Fruit fly (Drosophila melanogaster) whole organism, embryonic: ENCODE measurements around the gene PK2-R2.
A peak's percentile ranks its signal among the peaks of the same experiment; 100 is the strongest.

Experiments
- Blimp-1 ChIP-seq: fragments of 200-800 bp; sonication (Bioruptor generic); optimal IDR thresholded peaks from 3 replicates; lab custom pipeline; 2018; ENCODE audit warnings: missing biosample characterization, missing genetic modification characterization, mild to moderate bottlenecking, moderate library complexity, missing genetic modification reagents
- CG10321 ChIP-seq: fragments of 200-800 bp; sonication (Bioruptor generic); IDR thresholded peaks from 2 replicates; pipeline ENCODE4 v1.3.6; 2022; ENCODE audit warnings: missing biosample characterization, missing genetic modification characterization
- CG10565 ChIP-seq: fragments of 200-800 bp; sonication (Bioruptor generic); optimal IDR thresholded peaks from 3 replicates; lab custom pipeline; 2016; ENCODE audit warnings: missing biosample characterization, mild to moderate bottlenecking, missing genetic modification characterization
- CG14667 ChIP-seq: fragments of 200-800 bp; sonication (Bioruptor generic); IDR thresholded peaks from 2 replicates; pipeline ENCODE4 v1.3.6; 2022; ENCODE audit warnings: missing biosample characterization, missing genetic modification characterization
- CG16815 ChIP-seq: fragments of 200-800 bp; sonication (Bioruptor generic); optimal IDR thresholded peaks from 3 replicates; lab custom pipeline; 2017; ENCODE audit warnings: missing biosample characterization, mild to moderate bottlenecking, missing genetic modification characterization
- CG17186 ChIP-seq: fragments of 200-800 bp; sonication (Bioruptor generic); optimal IDR thresholded peaks from 3 replicates; lab custom pipeline; 2017; ENCODE audit warnings: missing biosample characterization, missing genetic modification reagents, missing genetic modification characterization
- CG17328 ChIP-seq: fragments of 200-800 bp; sonication (Bioruptor generic); IDR thresholded peaks from 2 replicates; pipeline ENCODE4 v1.3.6; 2022; ENCODE audit warnings: missing biosample characterization, missing genetic modification characterization
- CG18262 ChIP-seq: fragments of 200-800 bp; optimal IDR thresholded peaks from 3 replicates; lab custom pipeline; 2019; ENCODE audit warnings: missing biosample characterization, mild to moderate bottlenecking, missing genetic modification characterization, moderate library complexity
- CG18599 ChIP-seq: fragments of 200-800 bp; sonication (Bioruptor generic); optimal IDR thresholded peaks from 3 replicates; lab custom pipeline; 2017; ENCODE audit warnings: missing biosample characterization, missing genetic modification characterization, mild to moderate bottlenecking, moderate library complexity, missing genetic modification reagents
- CG2678 ChIP-seq: fragments of 200-800 bp; sonication (Bioruptor generic); optimal IDR thresholded peaks from 3 replicates; lab custom pipeline; 2019; ENCODE audit warnings: missing biosample characterization, mild to moderate bottlenecking, missing genetic modification characterization, moderate library complexity
- CG30403 ChIP-seq: fragments of 200-800 bp; sonication (Bioruptor generic); optimal IDR thresholded peaks from 3 replicates; lab custom pipeline; 2016; ENCODE audit warnings: missing biosample characterization, missing genetic modification characterization
- CG34376 ChIP-seq: fragments of 200-800 bp; sonication (Bioruptor generic); optimal IDR thresholded peaks from 2 replicates; lab custom pipeline; 2018; ENCODE audit warnings: missing biosample characterization, mild to moderate bottlenecking, missing genetic modification characterization
- CG4854 ChIP-seq: fragments of 200-800 bp; sonication (Bioruptor generic); optimal IDR thresholded peaks from 2 replicates; lab custom pipeline; 2016; ENCODE audit warnings: missing biosample characterization, missing genetic modification characterization, inconsistent platforms
- CG5180 ChIP-seq: fragments of 200-800 bp; sonication (Bioruptor generic); optimal IDR thresholded peaks from 3 replicates; lab custom pipeline; 2017; ENCODE audit warnings: missing biosample characterization, missing genetic modification characterization, mild to moderate bottlenecking, moderate library complexity, missing genetic modification reagents
- CG6272 ChIP-seq: fragments of 200-800 bp; sonication (Bioruptor generic); IDR thresholded peaks from 2 replicates; pipeline ENCODE4 v1.3.6; 2022; ENCODE audit warnings: missing biosample characterization, missing genetic modification characterization
- CG8359 ChIP-seq: fragments of 200-800 bp; sonication (Bioruptor generic); optimal IDR thresholded peaks from 2 replicates; lab custom pipeline; 2017; ENCODE audit warnings: missing biosample characterization, mild to moderate bottlenecking, missing genetic modification characterization, borderline replicate concordance
- CG8924 ChIP-seq: fragments of 200-800 bp; optimal IDR thresholded peaks from 3 replicates; lab custom pipeline; 2019; ENCODE audit warnings: missing biosample characterization, mild to moderate bottlenecking, missing genetic modification characterization, moderate library complexity
- CoRest ChIP-seq: fragments of 200-800 bp; sonication (Bioruptor generic); optimal IDR thresholded peaks from 3 replicates; lab custom pipeline; 2018; ENCODE audit warnings: missing biosample characterization, mild to moderate bottlenecking, missing genetic modification characterization, moderate library complexity
- Ets65A ChIP-seq: fragments of 200-800 bp; sonication (Bioruptor generic); peaks from one replicate; lab custom pipeline; 2016; ENCODE audit warnings: missing biosample characterization, missing genetic modification characterization
- H2.0 ChIP-seq: fragments of 200-800 bp; sonication (Bioruptor generic); IDR thresholded peaks from 2 replicates; pipeline ENCODE4 v1.3.6; 2022; ENCODE audit warnings: missing biosample characterization, missing genetic modification characterization
- Lhr ChIP-seq: fragments of 200-800 bp; sonication (Bioruptor generic); optimal IDR thresholded peaks from 3 replicates; lab custom pipeline; 2017; ENCODE audit warnings: mild to moderate bottlenecking, missing biosample characterization, missing genetic modification reagents, missing genetic modification characterization
- Neu2 ChIP-seq: fragments of 200-800 bp; sonication (Bioruptor generic); optimal IDR thresholded peaks from 3 replicates; lab custom pipeline; 2016; ENCODE audit warnings: missing biosample characterization, missing genetic modification characterization, borderline replicate concordance
- Oaz ChIP-seq: fragments of 200-800 bp; sonication (Bioruptor generic); IDR thresholded peaks from 2 replicates; pipeline ENCODE4 v1.3.6; 2022; ENCODE audit warnings: missing biosample characterization, missing genetic modification characterization
- Sox102F ChIP-seq: fragments of 200-800 bp; sonication (Bioruptor generic); optimal IDR thresholded peaks from 2 replicates; lab custom pipeline; 2018; ENCODE audit warnings: missing biosample characterization, mild to moderate bottlenecking, missing genetic modification characterization, moderate library complexity
- ash1 ChIP-seq: fragments of 200-800 bp; sonication (Bioruptor generic); optimal IDR thresholded peaks from 2 replicates; lab custom pipeline; 2018; ENCODE audit warnings: missing biosample characterization, mild to moderate bottlenecking, missing genetic modification characterization
- bcd ChIP-seq: fragments of 200-800 bp; sonication (Bioruptor generic); optimal IDR thresholded peaks from 2 replicates; lab custom pipeline; 2017; ENCODE audit warnings: missing biosample characterization, mild to moderate bottlenecking, missing genetic modification characterization
- caup ChIP-seq: fragments of 200-800 bp; sonication (Bioruptor generic); optimal IDR thresholded peaks from 3 replicates; lab custom pipeline; 2017; ENCODE audit warnings: missing biosample characterization, mild to moderate bottlenecking, missing genetic modification characterization, moderate library complexity; ENCODE audit not compliant: severe bottlenecking
- chif ChIP-seq, 2 experiments: fragments of 200-800 bp; sonication (Bioruptor generic); optimal IDR thresholded peaks; 3 replicates each; lab custom pipeline; 2016; ENCODE audit warnings: missing biosample characterization in 2 of 2, missing genetic modification characterization in 2 of 2
- chinmo ChIP-seq: fragments of 200-800 bp; sonication (Bioruptor generic); IDR thresholded peaks from 4 replicates; pipeline ENCODE4 v1.3.6; 2022; ENCODE audit warnings: missing biosample characterization, missing genetic modification characterization; ENCODE audit not compliant: partially characterized antibody
- chm ChIP-seq: fragments of 200-800 bp; sonication (Bioruptor generic); IDR thresholded peaks from 2 replicates; pipeline ENCODE4 v1.3.6; 2022; ENCODE audit warnings: missing biosample characterization, missing genetic modification characterization
- crol ChIP-seq: fragments of 200-800 bp; sonication (Bioruptor generic); IDR thresholded peaks from 2 replicates; pipeline ENCODE4 v1.3.6; 2022; ENCODE audit warnings: missing biosample characterization, missing genetic modification characterization
- emc ChIP-seq: fragments of 200-800 bp; sonication (Bioruptor generic); optimal IDR thresholded peaks from 2 replicates; lab custom pipeline; 2016; ENCODE audit warnings: missing biosample characterization, missing genetic modification characterization
- ems ChIP-seq: fragments of 200-800 bp; sonication (Bioruptor generic); optimal IDR thresholded peaks from 3 replicates; lab custom pipeline; 2016; ENCODE audit warnings: missing biosample characterization, missing genetic modification characterization
- fd3F ChIP-seq: fragments of 200-800 bp; sonication (Bioruptor generic); optimal IDR thresholded peaks from 2 replicates; lab custom pipeline; 2018; ENCODE audit warnings: missing biosample characterization, mild to moderate bottlenecking, missing genetic modification characterization, moderate library complexity
- gce ChIP-seq: fragments of 200-800 bp; sonication (Bioruptor generic); IDR thresholded peaks from 3 replicates; pipeline ENCODE4 v1.3.6; 2022; ENCODE audit warnings: missing biosample characterization, missing genetic modification characterization
- gcm2 ChIP-seq: fragments of 200-800 bp; sonication (Bioruptor generic); optimal IDR thresholded peaks from 2 replicates; lab custom pipeline; 2016; ENCODE audit warnings: missing biosample characterization, missing genetic modification characterization
- gfzf ChIP-seq: fragments of 200-800 bp; sonication (Bioruptor generic); optimal IDR thresholded peaks from 2 replicates; lab custom pipeline; 2016; ENCODE audit warnings: missing biosample characterization, mild to moderate bottlenecking, missing genetic modification characterization, moderate library complexity
- hth ChIP-seq: fragments of >200 bp; optimal IDR thresholded peaks from 2 replicates; lab custom pipeline; 2017; ENCODE audit warnings: inconsistent platforms
- inv ChIP-seq: fragments of 200-800 bp; sonication (Bioruptor generic); IDR thresholded peaks from 2 replicates; pipeline ENCODE4 v1.3.6; 2022; ENCODE audit warnings: missing biosample characterization, missing genetic modification characterization; ENCODE audit not compliant: partially characterized antibody
- jumu ChIP-seq: fragments of 200-800 bp; sonication (Bioruptor generic); optimal IDR thresholded peaks from 3 replicates; lab custom pipeline; 2016; ENCODE audit warnings: missing biosample characterization, missing genetic modification characterization
- nom ChIP-seq: fragments of 200-800 bp; sonication (Bioruptor generic); optimal IDR thresholded peaks from 2 replicates; lab custom pipeline; 2017; ENCODE audit warnings: missing biosample characterization, missing genetic modification characterization, mild to moderate bottlenecking, moderate library complexity, missing genetic modification reagents
- prd ChIP-seq, 3 experiments: fragments of >200 bp in 2 of 3; fragments of 200-800 bp in 1 of 3; sonication (Bioruptor generic) in 1 of 3; optimal IDR thresholded peaks in 2 of 3; IDR thresholded peaks in 1 of 3; 2 replicates in 2 of 3; 3 replicates in 1 of 3; pipeline versions ENCODE4 v1.3.6 to Lab custom; 2017 to 2022; ENCODE audit warnings: missing biosample characterization in 1 of 3, missing genetic modification characterization in 1 of 3
- slbo ChIP-seq: fragments of 200-800 bp; sonication (Bioruptor generic); IDR thresholded peaks from 2 replicates; pipeline ENCODE4 v1.3.6; 2022; ENCODE audit warnings: missing biosample characterization, missing genetic modification characterization
- so ChIP-seq: fragments of 200-800 bp; sonication (Bioruptor generic); IDR thresholded peaks from 3 replicates; pipeline ENCODE4 v1.3.6; 2022; ENCODE audit warnings: missing biosample characterization, missing genetic modification characterization
- tna ChIP-seq: fragments of 200-800 bp; sonication (Bioruptor generic); IDR thresholded peaks from 2 replicates; pipeline ENCODE4 v1.3.6; 2022; ENCODE audit warnings: missing biosample characterization, missing genetic modification characterization; ENCODE audit not compliant: partially characterized antibody
- tup ChIP-seq: fragments of 200-800 bp; sonication (Bioruptor generic); optimal IDR thresholded peaks from 2 replicates; lab custom pipeline; 2016; ENCODE audit warnings: missing biosample characterization, mild to moderate bottlenecking, missing genetic modification characterization, moderate library complexity
- vvl ChIP-seq: fragments of 200-800 bp; sonication (Bioruptor generic); IDR thresholded peaks from 2 replicates; pipeline ENCODE4 v1.3.6; 2022; ENCODE audit warnings: missing biosample characterization, missing genetic modification characterization

PK2-R2 gene

dm6 chr3R:13366561-13367518 is 32.9 kb upstream of the PK2-R2 start, which contains the start of gene Elp6 (continued):
- peak; percentile 62 for TF ChIP-seq CG18262 (tag; lab: Kevin White, UChicago)
- TF ChIP-seq CG10321 (GFP tag; lab: Robert Waterston, UW) = no peak
- peak; percentile 56 for TF ChIP-seq CG16815 (GFP tag; lab: Kevin White, UChicago)
- peak; percentile 90 for TF ChIP-seq Ets65A (GFP tag; lab: Kevin White, UChicago)
- peak; percentile 34 for TF ChIP-seq fd3F
- peak; percentile 69 for TF ChIP-seq Sox102F (GFP tag; lab: Kevin White, UChicago)
- TF ChIP-seq CG8924 = peak; percentile 43
- peak; percentile 35 to 46 for TF ChIP-seq chif (GFP tag; optimal IDR thresholded peaks at IDR 0.05; lab: Kevin White, UChicago)
- TF ChIP-seq Neu2 (GFP tag; lab: Kevin White, UChicago) = no peak
- peak; percentile 80 for TF ChIP-seq CoRest (tag; lab: Kevin White, UChicago)
- no peak for TF ChIP-seq crol (GFP tag; lab: Robert Waterston, UW)
- no peak for TF ChIP-seq tna (GFP tag; lab: Robert Waterston, UW)
- TF ChIP-seq gfzf = peak; percentile 34
- TF ChIP-seq CG34376 (GFP tag; lab: Kevin White, UChicago) = peak; percentile 5
- TF ChIP-seq CG17186 = no peak
- TF ChIP-seq chinmo (GFP tag; lab: Robert Waterston, UW) = no peak
- no peak for TF ChIP-seq CG14667 (GFP tag; lab: Robert Waterston, UW)
- TF ChIP-seq gcm2 (GFP tag; lab: Kevin White, UChicago) = peak; percentile 49
- TF ChIP-seq Oaz (GFP tag; lab: Robert Waterston, UW) = no peak
- TF ChIP-seq prd (optimal IDR thresholded peaks at IDR 0.05; lab: Kevin White, UChicago) = no peak
- peak; percentile 64 for TF ChIP-seq prd (GFP tag; IDR thresholded peaks at IDR 0.05; lab: Robert Waterston, UW)
- TF ChIP-seq CG8359 (GFP tag; lab: Kevin White, UChicago) = no peak
- peak; percentile 73 for TF ChIP-seq bcd
- peak; percentile 58; the same call in 1 of the 2 replicates for TF ChIP-seq vvl (GFP tag; lab: Robert Waterston, UW)
- TF ChIP-seq Lhr (GFP tag; lab: Kevin White, UChicago) = no peak
- peak; percentile 28 for TF ChIP-seq jumu (GFP tag; lab: Kevin White, UChicago)
- peak; percentile 71 for TF ChIP-seq caup
- peak; percentile 42 for TF ChIP-seq CG5180 (GFP tag; lab: Kevin White, UChicago)
- TF ChIP-seq CG2678 (tag; lab: Kevin White, UChicago) = peak; percentile 85
- TF ChIP-seq H2.0 = peak; percentile 74
- no peak for TF ChIP-seq CG4854
- peak; percentile 48 for TF ChIP-seq emc (GFP tag; lab: Kevin White, UChicago)
- peak; percentile 38 for TF ChIP-seq ems (GFP tag; lab: Kevin White, UChicago)
- TF ChIP-seq tup (GFP tag; lab: Kevin White, UChicago) = no peak
- TF ChIP-seq CG30403 (GFP tag; lab: Kevin White, UChicago) = peak; percentile 87
- no peak for TF ChIP-seq hth (lab: Kevin White, UChicago)
- TF ChIP-seq slbo = peak; percentile 88
- no peak for TF ChIP-seq nom (GFP tag; lab: Kevin White, UChicago)
- peak; percentile 36; the same call in 1 of the 3 replicates for TF ChIP-seq so (GFP tag; lab: Robert Waterston, UW)
- TF ChIP-seq CG17328 (GFP tag; lab: Robert Waterston, UW) = peak; percentile 60
- peak; percentile 39; the same call in 1 of the 3 replicates for TF ChIP-seq gce (GFP tag; lab: Robert Waterston, UW)
- TF ChIP-seq Blimp-1 (GFP tag; lab: Kevin White, UChicago) = peak; percentile 48
- TF ChIP-seq inv (GFP tag; lab: Robert Waterston, UW) = no peak
- peak; percentile 33 for TF ChIP-seq CG6272 (GFP tag; lab: Robert Waterston, UW)
- no peak for TF ChIP-seq ash1
- TF ChIP-seq chm (GFP tag; lab: Robert Waterston, UW) = no peak
- no peak for TF ChIP-seq CG10565 (GFP tag; lab: Kevin White, UChicago)
- peak; percentile 78 for TF ChIP-seq CG18599 (GFP tag; lab: Kevin White, UChicago)
